Fruit fly (Drosophila melanogaster): Measurements from ENCODE around the gene CG5928.

DNA sequence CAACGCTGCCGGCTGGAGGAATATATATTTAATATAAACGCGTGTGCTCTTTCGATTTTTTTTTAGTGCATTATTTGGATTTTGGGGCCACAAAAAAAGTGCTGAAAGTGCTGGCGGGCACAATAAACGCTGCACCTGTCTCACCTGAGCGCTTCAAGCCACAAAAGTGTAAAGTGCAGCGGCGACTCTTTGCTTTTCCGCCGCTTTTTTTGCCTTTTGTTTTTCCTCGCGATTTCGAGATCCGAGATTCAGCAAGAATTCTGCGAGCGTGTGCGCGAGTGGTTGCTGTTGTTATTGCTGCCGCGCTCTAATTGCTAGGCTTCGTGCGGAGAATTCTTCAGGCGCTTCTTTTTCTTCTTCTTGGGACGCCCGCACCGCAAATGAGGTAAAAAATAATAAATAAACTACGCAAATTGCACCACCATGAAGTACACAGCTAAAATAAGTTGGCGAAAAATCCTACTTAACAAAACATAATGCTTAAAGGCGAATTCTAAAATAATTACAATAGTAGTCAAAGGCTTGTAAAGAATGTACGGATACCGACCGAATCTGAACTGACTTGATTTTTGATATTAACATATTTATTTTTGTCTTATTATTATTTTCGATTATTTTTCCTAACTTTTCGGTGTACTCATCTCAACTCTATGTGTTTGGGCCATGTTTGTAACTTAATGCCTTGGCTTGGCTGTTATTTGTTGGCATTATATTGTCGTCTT, 16.7 kb upstream of the CG5928 start:
- TF ChIP-seq Dll (optimal IDR thresholded peaks at IDR 0.05) (no peak), pan (optimal IDR thresholded peaks at IDR 0.05) (no peak)
